Worm (Caenorhabditis elegans): ENCODE measurements around the gene F44E5.15.

Gene F44E5.15

ce11 chrII:11728545-11729105, 43.8 kb upstream of the F44E5.15 start, which contains the start of gene alh-8 (continued):
- TF ChIP-seq snpc-1.1 (tag; optimal IDR thresholded peaks at IDR 0.05; ENCODE audit: insufficient read depth) (no peak), sdz-38 (tag; optimal IDR thresholded peaks at IDR 0.05) (no peak), mel-28 (tag; optimal IDR thresholded peaks at IDR 0.05; ENCODE audit: borderline replicate concordance) (no peak), nhr-179 (tag; optimal IDR thresholded peaks at IDR 0.05) (no peak), lin-26 (GFP tag; IDR thresholded peaks at IDR 0.05) (0 out of 2 replicates have a peak, but pooled peaks have one; percentile 40), egl-44 (GFP tag; IDR thresholded peaks at IDR 0.05) (no peak), ekl-4 (GFP tag; IDR thresholded peaks at IDR 0.05) (peak; percentile 63), F37B4.10 (GFP tag; IDR thresholded peaks at IDR 0.05) (no peak), hmg-1.2 (GFP tag; IDR thresholded peaks at IDR 0.05) (peak; percentile 33; the same call in 1 of the 2 replicates), Y56A3A.18 (GFP tag; IDR thresholded peaks at IDR 0.05) (no peak), atf-7 (tag; optimal IDR thresholded peaks at IDR 0.05) (peak; percentile 61), ztf-28 (GFP tag; IDR thresholded peaks at IDR 0.05) (no peak), ztf-25 (GFP tag; IDR thresholded peaks at IDR 0.05) (no peak), bed-2 (GFP tag; IDR thresholded peaks at IDR 0.05) (no peak), Y53F4B.3 (GFP tag; IDR thresholded peaks at IDR 0.05) (no peak), B0035.1 (tag; optimal IDR thresholded peaks at IDR 0.05) (no peak), Y95B8A.8 (GFP tag; IDR thresholded peaks at IDR 0.05) (0 out of 2 replicates have a peak, but pooled peaks have one; percentile 43), nhr-90 (tag; optimal IDR thresholded peaks at IDR 0.05) (peak; percentile 5), rec-8 (tag; optimal IDR thresholded peaks at IDR 0.05) (no peak)

ce11 chrII:11729757-11730535, 42.5 kb upstream of the F44E5.15 start:
- TF ChIP-seq F37B4.10 (GFP tag; IDR thresholded peaks at IDR 0.05), result peak; percentile 77; the same call in 1 of the 2 replicates
- no peak for TF ChIP-seq Y53G8AR.9 (GFP tag; conservative IDR thresholded peaks at IDR 0.05)
- no peak for TF ChIP-seq madf-10 (tag; optimal IDR thresholded peaks at IDR 0.05)
- TF ChIP-seq egrh-3 (GFP tag; IDR thresholded peaks at IDR 0.05), result peak; percentile 84; the same call in 1 of the 2 replicates
- TF ChIP-seq F23B12.7 (tag; optimal IDR thresholded peaks at IDR 0.05; ENCODE audit: insufficient read depth), result no peak
- no peak for TF ChIP-seq Y53F4B.3 (GFP tag; IDR thresholded peaks at IDR 0.05)
- TF ChIP-seq snpc-4 (GFP tag; optimal IDR thresholded peaks at IDR 0.05), result no peak
- TF ChIP-seq snpc-4 (tag; optimal IDR thresholded peaks at IDR 0.05), result no peak
- TF ChIP-seq C17E4.6 (GFP tag; IDR thresholded peaks at IDR 0.05), result no peak
- TF ChIP-seq F39B2.1 (GFP tag; IDR thresholded peaks at IDR 0.05), result no peak
- TF ChIP-seq cebp-2 (GFP tag; IDR thresholded peaks at IDR 0.05), result 0 out of 2 replicates have a peak, but pooled peaks have one; percentile 14
- TF ChIP-seq lin-26 (GFP tag; IDR thresholded peaks at IDR 0.05), result 0 out of 2 replicates have a peak, but pooled peaks have one; percentile 25
- TF ChIP-seq pha-4 (tag; optimal IDR thresholded peaks at IDR 0.05), result no peak

ce11 chrII:11731174-11731724, 41.2 kb upstream of the F44E5.15 start:
- TF ChIP-seq zfh-2 (GFP tag; conservative IDR thresholded peaks at IDR 0.05) (0 out of 2 replicates have a peak, but pooled peaks have one; percentile 23), snpc-4 (GFP tag; optimal IDR thresholded peaks at IDR 0.05) (no peak), snpc-4 (tag; optimal IDR thresholded peaks at IDR 0.05) (peak in 1 of 4 experiments; percentile 13), lin-35 (GFP tag; optimal IDR thresholded peaks at IDR 0.05) (peak in 1 of 3 experiments; percentile 40), Y95B8A.8 (GFP tag; IDR thresholded peaks at IDR 0.05) (peak; percentile 49; the same call in 1 of the 2 replicates), ekl-4 (GFP tag; IDR thresholded peaks at IDR 0.05) (peak; percentile 50; the same call in 1 of the 2 replicates), dox-1 (GFP tag; IDR thresholded peaks at IDR 0.05) (0 out of 2 replicates have a peak, but pooled peaks have one; percentile 33), T26A5.8 (tag; optimal IDR thresholded peaks at IDR 0.05) (peak; percentile 26), pbrm-1 (GFP tag; IDR thresholded peaks at IDR 0.05) (peak; percentile 16; the same call in 1 of the 2 replicates), atf-7 (tag; optimal IDR thresholded peaks at IDR 0.05) (peak; percentile 20), gei-17 (GFP tag; optimal IDR thresholded peaks at IDR 0.05) (peak; percentile 67), nfyb-1 (GFP tag; IDR thresholded peaks at IDR 0.05) (peak; percentile 72), chd-7 (tag; optimal IDR thresholded peaks at IDR 0.05) (peak; percentile 53), hmg-1.2 (GFP tag; IDR thresholded peaks at IDR 0.05) (peak; percentile 15; the same call in 1 of the 2 replicates), madf-3 (GFP tag; IDR thresholded peaks at IDR 0.05) (0 out of 2 replicates have a peak, but pooled peaks have one; percentile 15), cebp-1 (GFP tag; IDR thresholded peaks at IDR 0.05) (no peak), cebp-1 (tag; optimal IDR thresholded peaks at IDR 0.05) (peak; percentile 42), madf-10 (tag; optimal IDR thresholded peaks at IDR 0.05) (peak; percentile 58), ztf-26 (tag; optimal IDR thresholded peaks at IDR 0.05) (peak; percentile 49)
